Fruit fly (Drosophila melanogaster) whole organism, adult: ENCODE results near the gene Nil.
A peak's percentile ranks its signal among the peaks of the same experiment; 100 is the strongest.

ENCODE experiments used
- CG11617 ChIP-seq: fragments of 200-800 bp; sonication (Bioruptor generic); optimal IDR thresholded peaks from 2 replicates; lab custom pipeline; 2017; ENCODE audit warnings: mild to moderate bottlenecking, missing biosample characterization, missing genetic modification reagents, missing genetic modification characterization
- CG12768 ChIP-seq: fragments of 200-800 bp; sonication (Bioruptor generic); optimal IDR thresholded peaks from 2 replicates; lab custom pipeline; 2017; ENCODE audit warnings: missing biosample characterization, missing genetic modification characterization, mild to moderate bottlenecking, moderate library complexity, missing genetic modification reagents
- CG14711 ChIP-seq: fragments of 200-800 bp; sonication (Bioruptor generic); optimal IDR thresholded peaks from 2 replicates; lab custom pipeline; 2018; ENCODE audit warnings: missing biosample characterization, mild to moderate bottlenecking, missing genetic modification characterization, moderate library complexity
- CG1620 ChIP-seq: fragments of 200-800 bp; sonication (Bioruptor generic); optimal IDR thresholded peaks from 2 replicates; lab custom pipeline; 2016; ENCODE audit warnings: missing biosample characterization, missing genetic modification characterization
- CG33017 ChIP-seq: fragments of 200-800 bp; sonication (Bioruptor generic); optimal IDR thresholded peaks from 2 replicates; lab custom pipeline; 2018; ENCODE audit warnings: missing biosample characterization, mild to moderate bottlenecking, missing genetic modification characterization, moderate library complexity
- CG5204 ChIP-seq: fragments of 200-800 bp; sonication (Bioruptor generic); optimal IDR thresholded peaks from 2 replicates; lab custom pipeline; 2016; ENCODE audit warnings: missing biosample characterization, missing genetic modification characterization
- CG7045 ChIP-seq: fragments of 200-800 bp; sonication (Bioruptor generic); optimal IDR thresholded peaks from 2 replicates; lab custom pipeline; 2017; ENCODE audit warnings: missing biosample characterization, mild to moderate bottlenecking, missing genetic modification characterization
- CG7101 ChIP-seq: fragments of 200-800 bp; sonication (Bioruptor generic); optimal IDR thresholded peaks from 2 replicates; lab custom pipeline; 2018; ENCODE audit warnings: missing biosample characterization, mild to moderate bottlenecking, missing genetic modification characterization, moderate library complexity
- Clk ChIP-seq: fragments of 200-800 bp; sonication (Bioruptor generic); optimal IDR thresholded peaks from 2 replicates; lab custom pipeline; 2017; ENCODE audit warnings: missing biosample characterization, missing genetic modification characterization
- Crg-1 ChIP-seq: fragments of 200-800 bp; sonication (Bioruptor generic); optimal IDR thresholded peaks from 2 replicates; lab custom pipeline; 2016; ENCODE audit warnings: missing biosample characterization, missing genetic modification characterization
- Hr96 ChIP-seq: fragments of 200-800 bp; sonication (Bioruptor generic); optimal IDR thresholded peaks from 2 replicates; lab custom pipeline; 2016; ENCODE audit warnings: missing biosample characterization, missing genetic modification characterization
- Mnt ChIP-seq: fragments of 200-800 bp; sonication (Bioruptor generic); optimal IDR thresholded peaks from 2 replicates; lab custom pipeline; 2016; ENCODE audit warnings: missing biosample characterization, mild to moderate bottlenecking, missing genetic modification characterization
- bab1 ChIP-seq: fragments of 200-800 bp; sonication (Bioruptor generic); optimal IDR thresholded peaks from 3 replicates; lab custom pipeline; 2019; ENCODE audit warnings: missing biosample characterization, mild to moderate bottlenecking, missing genetic modification characterization, moderate library complexity
- cic ChIP-seq: fragments of 200-800 bp; sonication (Bioruptor generic); optimal IDR thresholded peaks from 2 replicates; lab custom pipeline; 2017; ENCODE audit warnings: missing biosample characterization, mild to moderate bottlenecking, missing genetic modification characterization, moderate library complexity
- cnc ChIP-seq, 2 experiments: fragments of >200 bp; optimal IDR thresholded peaks; 2 replicates each; lab custom pipeline; 2017
- kay ChIP-seq: fragments of 200-800 bp; sonication (Bioruptor generic); peaks from one replicate; lab custom pipeline; 2016; ENCODE audit warnings: missing biosample characterization, missing genetic modification characterization, borderline replicate concordance
- ovo ChIP-seq: fragments of 200-800 bp; sonication (Bioruptor generic); optimal IDR thresholded peaks from 2 replicates; lab custom pipeline; 2016; ENCODE audit warnings: missing biosample characterization, missing genetic modification characterization
- pad ChIP-seq: fragments of 200-800 bp; sonication (Bioruptor generic); optimal IDR thresholded peaks from 3 replicates; lab custom pipeline; 2017; ENCODE audit warnings: missing biosample characterization, missing genetic modification characterization, mild to moderate bottlenecking, moderate library complexity, missing genetic modification reagents
- tj ChIP-seq: fragments of 200-800 bp; sonication (Bioruptor generic); optimal IDR thresholded peaks from 3 replicates; lab custom pipeline; 2017; ENCODE audit warnings: missing biosample characterization, mild to moderate bottlenecking, missing genetic modification characterization, moderate library complexity
- toe ChIP-seq: fragments of 200-800 bp; sonication (Bioruptor generic); optimal IDR thresholded peaks from 2 replicates; lab custom pipeline; 2016; ENCODE audit warnings: missing biosample characterization, missing genetic modification characterization

The Nil gene

DNA sequence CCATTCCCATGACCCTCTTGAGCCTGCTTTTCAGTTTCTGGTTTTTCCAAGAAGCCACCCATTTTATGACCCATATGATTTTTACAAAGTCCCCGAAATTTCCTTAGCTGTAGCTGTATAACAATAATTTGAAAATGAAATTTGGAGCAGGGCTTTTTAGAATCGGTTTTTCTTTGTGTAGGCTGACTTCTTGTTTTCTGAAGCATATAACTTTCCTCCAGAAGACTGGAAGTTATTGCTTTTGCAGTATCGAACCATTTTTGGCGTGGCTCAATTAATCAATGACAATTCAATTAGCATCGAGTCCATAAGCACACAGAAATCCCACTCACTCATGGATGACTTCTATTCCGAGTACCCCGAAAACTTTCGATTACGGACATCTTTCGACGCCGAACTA lies at the start of gene Nil:
Nil (minus strand) TSS at position 101 of the 400 bp plus-strand sequence.
- no peak for TF ChIP-seq Mnt (GFP tag; lab: Kevin White, UChicago)
- TF ChIP-seq kay (GFP tag; lab: Kevin White, UChicago): no peak
- TF ChIP-seq pad (GFP tag; lab: Kevin White, UChicago): no peak
- no peak for TF ChIP-seq cnc (optimal IDR thresholded peaks at IDR 0.05; lab: Kevin White, UChicago)
- no peak for TF ChIP-seq ovo
- no peak for TF ChIP-seq CG5204 (GFP tag; lab: Kevin White, UChicago)
- no peak for TF ChIP-seq CG14711
- no peak for TF ChIP-seq CG12768 (GFP tag; lab: Kevin White, UChicago)

DNA sequence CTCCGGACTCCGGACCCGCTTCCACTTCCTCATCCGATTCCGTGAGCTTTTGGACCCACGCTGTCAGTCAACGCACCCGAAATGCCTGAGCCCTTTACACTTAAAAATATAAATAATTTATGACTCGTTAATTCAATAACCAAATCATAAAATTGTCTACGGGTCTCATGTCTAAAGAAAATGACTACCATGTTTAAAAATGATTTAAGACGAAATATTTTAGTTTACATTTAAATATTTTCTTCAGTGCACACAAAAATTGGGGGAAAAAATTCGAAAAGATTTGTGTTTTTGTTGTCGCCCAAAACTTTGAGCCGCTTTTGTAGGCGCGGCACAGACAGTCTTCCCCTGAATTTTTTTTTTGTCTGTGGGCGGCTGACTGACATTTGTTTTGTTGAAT lies 12.0 kb downstream of the Nil start:
- no peak for TF ChIP-seq CG14711

DNA sequence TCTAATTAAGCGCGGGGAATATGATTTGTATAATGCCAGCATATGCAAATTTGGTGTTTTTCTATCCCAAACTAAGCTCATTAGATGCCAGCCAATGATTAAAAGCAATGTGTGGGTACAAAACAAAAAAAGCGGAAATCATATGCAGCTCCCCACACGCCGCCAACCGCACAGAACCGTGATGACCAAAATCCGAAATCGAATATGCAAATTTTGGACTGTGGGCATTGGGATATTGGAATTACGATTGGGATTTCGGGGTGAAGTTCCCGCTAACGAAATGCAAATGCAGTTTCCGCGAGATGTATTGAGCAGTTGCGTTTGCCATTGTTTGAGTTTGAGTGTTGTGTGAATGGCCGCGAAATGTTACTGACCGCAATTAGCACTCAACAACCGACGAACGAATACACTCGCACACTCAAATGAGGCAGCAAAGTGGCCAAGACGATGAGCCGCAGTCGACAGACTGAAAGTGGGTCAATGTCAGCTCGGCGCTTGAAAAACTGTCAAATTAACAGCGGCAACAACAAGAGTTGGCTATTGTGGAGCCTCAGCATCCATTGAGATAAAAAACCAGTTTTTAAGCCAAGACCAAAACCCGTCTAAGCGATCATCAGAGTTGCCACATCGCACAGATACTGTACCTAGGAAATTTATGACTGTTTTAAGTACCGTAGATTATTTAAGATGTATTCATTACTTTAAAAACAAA lies 13.2 kb downstream of the Nil start:
- TF ChIP-seq CG1620 (GFP tag; lab: Kevin White, UChicago) (no peak), bab1 (no peak), Mnt (GFP tag; lab: Kevin White, UChicago) (no peak), tj (GFP tag; lab: Kevin White, UChicago) (no peak), kay (GFP tag; lab: Kevin White, UChicago) (no peak), CG12768 (GFP tag; lab: Kevin White, UChicago) (no peak), Crg-1 (GFP tag; lab: Kevin White, UChicago) (no peak), CG14711 (no peak), cnc (optimal IDR thresholded peaks at IDR 0.05; lab: Kevin White, UChicago) (no peak), Hr96 (no peak), Clk (GFP tag; lab: Kevin White, UChicago) (no peak), CG7101 (tag; lab: Kevin White, UChicago) (no peak), CG5204 (GFP tag; lab: Kevin White, UChicago) (no peak), CG11617 (GFP tag; lab: Kevin White, UChicago) (no peak), toe (GFP tag; lab: Kevin White, UChicago) (no peak), ovo (no peak), CG7045 (GFP tag; lab: Kevin White, UChicago) (no peak), cic (GFP tag; lab: Kevin White, UChicago) (no peak), CG33017 (tag; lab: Kevin White, UChicago) (no peak)

DNA sequence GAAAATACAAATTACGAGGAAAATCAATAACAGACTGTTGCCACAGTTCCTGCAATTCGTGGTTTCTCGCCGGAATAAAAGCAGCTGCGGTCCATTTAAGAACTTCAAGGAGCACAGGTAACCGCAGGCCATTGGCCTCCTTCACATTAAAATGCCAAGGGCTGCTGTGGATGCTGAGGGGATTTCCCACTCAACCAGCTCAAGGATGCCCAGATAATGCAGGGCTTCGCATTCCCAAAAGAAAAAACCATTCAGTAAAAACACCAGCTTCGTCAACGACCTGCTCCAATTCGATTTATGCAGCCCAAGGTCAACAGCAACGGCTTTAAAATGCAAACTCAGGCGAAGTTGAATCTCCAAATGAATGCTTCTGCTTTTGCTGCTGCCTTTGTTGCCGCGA lies 26.4 kb downstream of the Nil start:
- TF ChIP-seq Crg-1 (GFP tag; lab: Kevin White, UChicago): no peak
- TF ChIP-seq CG1620 (GFP tag; lab: Kevin White, UChicago): no peak
- TF ChIP-seq pad (GFP tag; lab: Kevin White, UChicago): no peak
- TF ChIP-seq cic (GFP tag; lab: Kevin White, UChicago): no peak
- TF ChIP-seq tj (GFP tag; lab: Kevin White, UChicago): no peak
- TF ChIP-seq Hr96: no peak
- TF ChIP-seq CG7101 (tag; lab: Kevin White, UChicago): no peak
- TF ChIP-seq CG33017 (tag; lab: Kevin White, UChicago): no peak
- TF ChIP-seq bab1: no peak
- no peak for TF ChIP-seq Clk (GFP tag; lab: Kevin White, UChicago)

DNA sequence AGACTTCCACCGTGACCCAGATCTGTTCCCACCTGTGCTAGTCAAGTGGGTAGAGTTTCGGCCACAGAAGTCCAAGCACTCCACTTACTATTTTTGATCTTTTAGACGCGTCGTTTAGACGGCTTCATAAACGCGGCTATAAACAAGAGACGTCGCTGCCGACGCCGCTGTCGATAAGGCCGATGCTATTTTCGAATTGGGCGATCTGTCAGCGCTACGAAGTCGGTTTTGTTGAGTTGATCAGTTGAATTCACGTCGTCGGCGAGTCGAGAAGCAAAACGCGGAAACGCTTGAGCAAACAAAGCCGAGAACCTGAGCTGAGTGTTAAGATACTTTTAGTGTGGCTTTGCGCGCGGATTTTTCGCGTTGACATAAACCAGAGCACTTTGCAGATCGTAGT lies 27.2 kb downstream of the Nil start, which contains the start of gene osy:
osy (plus strand) TSS at position 240 of the 400 bp plus-strand sequence.
- TF ChIP-seq CG7101 (tag; lab: Kevin White, UChicago): no peak
- TF ChIP-seq tj (GFP tag; lab: Kevin White, UChicago): peak; percentile 19
- TF ChIP-seq bab1: peak; percentile 20
- no peak for TF ChIP-seq CG5204 (GFP tag; lab: Kevin White, UChicago)
